Worm (Caenorhabditis elegans): ENCODE results near the gene rpb-6.

ce11 chrII:10550872-10551647 lies 28.1 kb upstream of the rpb-6 start:
- no peak for TF ChIP-seq ztf-29 (GFP tag; IDR thresholded peaks at IDR 0.05)
- no peak for TF ChIP-seq flt-1 (GFP tag; IDR thresholded peaks at IDR 0.05)
- TF ChIP-seq med-1 (GFP tag; optimal IDR thresholded peaks at IDR 0.05; ENCODE audit: insufficient read depth) = no peak
- no peak for TF ChIP-seq ref-1 (GFP tag; conservative IDR thresholded peaks at IDR 0.05)
- no peak for TF ChIP-seq ztf-23 (GFP tag; IDR thresholded peaks at IDR 0.05)
- no peak for TF ChIP-seq klf-2 (GFP tag; conservative IDR thresholded peaks at IDR 0.05)
- TF ChIP-seq tab-1 (GFP tag; IDR thresholded peaks at IDR 0.05) = no peak
- no peak for TF ChIP-seq cog-1 (tag; optimal IDR thresholded peaks at IDR 0.05)
- TF ChIP-seq T22C8.4 (GFP tag; IDR thresholded peaks at IDR 0.05) = no peak

All from whole organism, midembryonic.